Fruit fly (Drosophila melanogaster) whole organism, embryonic: ENCODE results near the gene CCAP-R.

Experiments used
- Asciz ChIP-seq: fragments of 200-800 bp; sonication (Bioruptor generic); optimal IDR thresholded peaks from 2 replicates; lab custom pipeline; 2017; ENCODE audit warnings: missing biosample characterization, mild to moderate bottlenecking, missing genetic modification characterization, missing genetic modification reagents
- BtbVII ChIP-seq: fragments of 200-800 bp; sonication (Bioruptor generic); optimal IDR thresholded peaks from 3 replicates; lab custom pipeline; 2017; ENCODE audit warnings: missing biosample characterization, mild to moderate bottlenecking, missing genetic modification characterization
- CG10209 ChIP-seq: fragments of 200-800 bp; sonication (Bioruptor generic); optimal IDR thresholded peaks from 3 replicates; lab custom pipeline; 2017; ENCODE audit warnings: missing biosample characterization, mild to moderate bottlenecking, missing genetic modification characterization, missing genetic modification reagents
- CG11398 ChIP-seq: fragments of 200-800 bp; sonication (Bioruptor generic); optimal IDR thresholded peaks from 2 replicates; lab custom pipeline; 2016; ENCODE audit warnings: missing biosample characterization, missing genetic modification characterization
- CG11723 ChIP-seq: fragments of 200-800 bp; sonication (Bioruptor generic); optimal IDR thresholded peaks from 2 replicates; lab custom pipeline; 2017; ENCODE audit warnings: missing biosample characterization, mild to moderate bottlenecking, missing genetic modification characterization
- CG13424 ChIP-seq: fragments of 200-800 bp; sonication (Bioruptor generic); optimal IDR thresholded peaks from 2 replicates; lab custom pipeline; 2019; ENCODE audit warnings: missing biosample characterization, mild to moderate bottlenecking, missing genetic modification characterization, moderate library complexity
- CG13894 ChIP-seq: fragments of 200-800 bp; sonication (Bioruptor generic); optimal IDR thresholded peaks from 3 replicates; lab custom pipeline; 2018; ENCODE audit warnings: missing biosample characterization, mild to moderate bottlenecking, missing genetic modification characterization, moderate library complexity
- CG1529 ChIP-seq: fragments of 200-800 bp; sonication (Bioruptor generic); optimal IDR thresholded peaks from 3 replicates; lab custom pipeline; 2018; ENCODE audit warnings: missing biosample characterization, missing genetic modification characterization
- CG15479 ChIP-seq: fragments of 200-800 bp; sonication (Bioruptor generic); optimal IDR thresholded peaks from 3 replicates; lab custom pipeline; 2019; ENCODE audit warnings: missing biosample characterization, mild to moderate bottlenecking, missing genetic modification characterization, moderate library complexity
- CG15696 ChIP-seq: fragments of 200-800 bp; sonication (Bioruptor generic); optimal IDR thresholded peaks from 2 replicates; lab custom pipeline; 2019; ENCODE audit warnings: missing biosample characterization, mild to moderate bottlenecking, missing genetic modification characterization, moderate library complexity
- CG16863 ChIP-seq: fragments of 200-800 bp; sonication (Bioruptor generic); optimal IDR thresholded peaks from 3 replicates; lab custom pipeline; 2016; ENCODE audit warnings: missing biosample characterization, missing genetic modification characterization
- CG17359 ChIP-seq: fragments of 200-800 bp; sonication (Bioruptor generic); optimal IDR thresholded peaks from 3 replicates; lab custom pipeline; 2018; ENCODE audit warnings: missing biosample characterization, mild to moderate bottlenecking, missing genetic modification characterization, moderate library complexity
- CG17829 ChIP-seq: fragments of 200-800 bp; optimal IDR thresholded peaks from 2 replicates; lab custom pipeline; 2019; ENCODE audit warnings: missing biosample characterization, mild to moderate bottlenecking, missing genetic modification characterization, moderate library complexity
- CG18262 ChIP-seq: fragments of 200-800 bp; optimal IDR thresholded peaks from 3 replicates; lab custom pipeline; 2019; ENCODE audit warnings: missing biosample characterization, mild to moderate bottlenecking, missing genetic modification characterization, moderate library complexity
- CG2712 ChIP-seq: fragments of 200-800 bp; optimal IDR thresholded peaks from 3 replicates; lab custom pipeline; 2019; ENCODE audit warnings: missing biosample characterization, mild to moderate bottlenecking, missing genetic modification characterization, moderate library complexity
- CG3407 ChIP-seq: fragments of 200-800 bp; sonication (Bioruptor generic); optimal IDR thresholded peaks from 2 replicates; lab custom pipeline; 2018; ENCODE audit warnings: missing biosample characterization, mild to moderate bottlenecking, missing genetic modification characterization
- CG6813 ChIP-seq: fragments of 200-800 bp; sonication (Bioruptor generic); optimal IDR thresholded peaks from 2 replicates; lab custom pipeline; 2017; ENCODE audit warnings: missing biosample characterization, missing genetic modification characterization, mild to moderate bottlenecking, moderate library complexity, missing genetic modification reagents
- CG7987 ChIP-seq: fragments of 200-800 bp; sonication (Bioruptor generic); optimal IDR thresholded peaks from 2 replicates; lab custom pipeline; 2018; ENCODE audit warnings: missing biosample characterization, mild to moderate bottlenecking, missing genetic modification characterization, moderate library complexity
- CTCF ChIP-seq: fragments of 200-800 bp; sonication (Bioruptor generic); optimal IDR thresholded peaks from 2 replicates; lab custom pipeline; 2017; ENCODE audit warnings: missing biosample characterization, mild to moderate bottlenecking, missing genetic modification characterization, moderate library complexity
- HHEX ChIP-seq: fragments of 200-800 bp; sonication (Bioruptor generic); optimal IDR thresholded peaks from 3 replicates; lab custom pipeline; 2017; ENCODE audit warnings: missing biosample characterization, mild to moderate bottlenecking, missing genetic modification characterization, missing genetic modification reagents
- Mes4 ChIP-seq: fragments of 200-800 bp; sonication (Bioruptor generic); optimal IDR thresholded peaks from 2 replicates; lab custom pipeline; 2016; ENCODE audit warnings: missing biosample characterization, missing genetic modification characterization
- NC2α ChIP-seq: fragments of 200-800 bp; sonication (Bioruptor generic); optimal IDR thresholded peaks from 2 replicates; lab custom pipeline; 2016; ENCODE audit warnings: missing biosample characterization, missing genetic modification characterization
- NK7.1 ChIP-seq: fragments of 200-800 bp; sonication (Bioruptor generic); optimal IDR thresholded peaks from 3 replicates; lab custom pipeline; 2016; ENCODE audit warnings: missing biosample characterization, missing genetic modification characterization
- PHDP ChIP-seq: fragments of 200-800 bp; sonication (Bioruptor generic); optimal IDR thresholded peaks from 3 replicates; lab custom pipeline; 2018; ENCODE audit warnings: missing biosample characterization, mild to moderate bottlenecking, missing genetic modification characterization, moderate library complexity
- Ravus ChIP-seq: fragments of 200-800 bp; sonication (Bioruptor generic); IDR thresholded peaks from 2 replicates; pipeline ENCODE4 v1.3.6; 2022; ENCODE audit warnings: missing biosample characterization, missing genetic modification characterization
- Sry-δ ChIP-seq: fragments of 200-800 bp; sonication (Bioruptor generic); optimal IDR thresholded peaks from 2 replicates; lab custom pipeline; 2016; ENCODE audit warnings: missing biosample characterization, missing genetic modification characterization
- Xrp1 ChIP-seq: fragments of 200-800 bp; sonication (Bioruptor generic); IDR thresholded peaks from 2 replicates; pipeline ENCODE4 v1.3.6; 2022; ENCODE audit warnings: missing biosample characterization, missing genetic modification characterization
- YL-1 ChIP-seq: fragments of 200-800 bp; sonication (Bioruptor generic); optimal IDR thresholded peaks from 3 replicates; lab custom pipeline; 2017; ENCODE audit warnings: missing biosample characterization, mild to moderate bottlenecking, missing genetic modification characterization
- ato ChIP-seq: fragments of 200-800 bp; sonication (Bioruptor generic); IDR thresholded peaks from 2 replicates; pipeline ENCODE4 v1.3.6; 2022; ENCODE audit warnings: missing biosample characterization, missing genetic modification characterization; ENCODE audit not compliant: partially characterized antibody
- bab2 ChIP-seq: fragments of 200-800 bp; sonication (Bioruptor generic); optimal IDR thresholded peaks from 2 replicates; lab custom pipeline; 2016; ENCODE audit warnings: missing biosample characterization, missing genetic modification characterization
- bsh ChIP-seq, 2 experiments: fragments of 200-800 bp; sonication (Bioruptor generic); optimal IDR thresholded peaks; 2 replicates each; lab custom pipeline; 2017 to 2018; ENCODE audit warnings: mild to moderate bottlenecking in 2 of 2, missing biosample characterization in 2 of 2, missing genetic modification characterization in 2 of 2, moderate library complexity in 1 of 2
- chm ChIP-seq: fragments of 200-800 bp; sonication (Bioruptor generic); IDR thresholded peaks from 2 replicates; pipeline ENCODE4 v1.3.6; 2022; ENCODE audit warnings: missing biosample characterization, missing genetic modification characterization
- croc ChIP-seq: fragments of 200-800 bp; sonication (Bioruptor generic); conservative IDR thresholded peaks from 3 replicates; pipeline ENCODE4 v1.3.6; 2022; ENCODE audit warnings: missing biosample characterization, missing genetic modification characterization
- dpn ChIP-seq, 2 experiments: fragments of 200-800 bp; sonication (Bioruptor generic); optimal IDR thresholded peaks; 3 replicates each; lab custom pipeline; 2016; ENCODE audit warnings: missing biosample characterization in 2 of 2, missing genetic modification characterization in 2 of 2
- gce ChIP-seq: fragments of 200-800 bp; sonication (Bioruptor generic); IDR thresholded peaks from 3 replicates; pipeline ENCODE4 v1.3.6; 2022; ENCODE audit warnings: missing biosample characterization, missing genetic modification characterization
- inv ChIP-seq: fragments of 200-800 bp; sonication (Bioruptor generic); IDR thresholded peaks from 2 replicates; pipeline ENCODE4 v1.3.6; 2022; ENCODE audit warnings: missing biosample characterization, missing genetic modification characterization; ENCODE audit not compliant: partially characterized antibody
- onecut ChIP-seq: fragments of 200-800 bp; sonication (Bioruptor generic); IDR thresholded peaks from 2 replicates; pipeline ENCODE4 v1.3.6; 2022; ENCODE audit warnings: missing biosample characterization, missing genetic modification characterization
- ro ChIP-seq: fragments of 200-800 bp; sonication (Bioruptor generic); IDR thresholded peaks from 2 replicates; pipeline ENCODE4 v1.3.6; 2022; ENCODE audit warnings: missing biosample characterization, missing genetic modification characterization
- sc ChIP-seq, 3 experiments: fragments of >200 bp in 2 of 3; fragments of 200-800 bp in 1 of 3; sonication (Bioruptor generic) in 1 of 3; optimal IDR thresholded peaks; 2 replicates in 2 of 3; 3 replicates in 1 of 3; lab custom pipeline; 2017; ENCODE audit warnings: mild to moderate bottlenecking in 1 of 3, missing biosample characterization in 1 of 3, missing genetic modification characterization in 1 of 3, missing genetic modification reagents in 1 of 3
- sens-2 ChIP-seq: fragments of 200-800 bp; sonication (Bioruptor generic); IDR thresholded peaks from 2 replicates; pipeline ENCODE4 v1.3.6; 2022; ENCODE audit warnings: missing biosample characterization, missing genetic modification characterization
- slou ChIP-seq: fragments of 200-800 bp; sonication (Bioruptor generic); optimal IDR thresholded peaks from 3 replicates; lab custom pipeline; 2016; ENCODE audit warnings: missing biosample characterization, missing genetic modification characterization
- tll ChIP-seq, 2 experiments: fragments of 200-800 bp in 1 of 2; fragments of >200 bp in 1 of 2; sonication (Bioruptor generic) in 1 of 2; optimal IDR thresholded peaks; 2 replicates each; lab custom pipeline; 2017 to 2019; ENCODE audit warnings: missing biosample characterization in 2 of 2, missing genetic modification characterization in 2 of 2, mild to moderate bottlenecking in 1 of 2, moderate library complexity in 1 of 2
- unpg ChIP-seq: fragments of 200-800 bp; sonication (Bioruptor generic); optimal IDR thresholded peaks from 3 replicates; lab custom pipeline; 2018; ENCODE audit warnings: missing biosample characterization, mild to moderate bottlenecking, missing genetic modification characterization, moderate library complexity
- yki ChIP-seq: fragments of >200 bp; optimal IDR thresholded peaks from 3 replicates; lab custom pipeline; 2018
- zf30C ChIP-seq: fragments of 200-800 bp; sonication (Bioruptor generic); optimal IDR thresholded peaks from 3 replicates; lab custom pipeline; 2018; ENCODE audit warnings: missing biosample characterization, mild to moderate bottlenecking, missing genetic modification characterization

The CCAP-R gene

dm6 chr3R:25885136-25885535 is 70.9 kb downstream of the CCAP-R start (continued):
- TF ChIP-seq YL-1 (GFP tag; lab: Kevin White, UChicago), result peak; percentile 18
- peak; percentile 20 for TF ChIP-seq CG6813 (GFP tag; lab: Kevin White, UChicago)
- no peak for TF ChIP-seq ato (GFP tag; lab: Robert Waterston, UW)
- peak; percentile 29 for TF ChIP-seq NK7.1
- TF ChIP-seq bsh (GFP tag; optimal IDR thresholded peaks at IDR 0.05; lab: Kevin White, UChicago), result peak in 1 of 2 experiments; percentile 62
- peak in 1 of 2 experiments; percentile 39 for TF ChIP-seq tll (GFP tag; optimal IDR thresholded peaks at IDR 0.05; lab: Kevin White, UChicago)
- no peak for TF ChIP-seq yki (lab: Kevin White, UChicago)
- no peak for TF ChIP-seq zf30C (GFP tag; lab: Kevin White, UChicago)
- no peak for TF ChIP-seq CTCF (GFP tag; lab: Kevin White, UChicago)
- peak; percentile 1 for TF ChIP-seq BtbVII
- TF ChIP-seq CG18262, result peak; percentile 17
- peak; percentile 80 for TF ChIP-seq CG15696 (tag; lab: Kevin White, UChicago)
- no peak for TF ChIP-seq slou (GFP tag; lab: Kevin White, UChicago)
- TF ChIP-seq sc (optimal IDR thresholded peaks at IDR 0.05; lab: Kevin White, UChicago), result no peak
- peak; percentile 68 for TF ChIP-seq sc (GFP tag; optimal IDR thresholded peaks at IDR 0.05; lab: Kevin White, UChicago)
- TF ChIP-seq CG7987 (GFP tag; lab: Kevin White, UChicago), result peak; percentile 56
- no peak for TF ChIP-seq Ravus (GFP tag; lab: Robert Waterston, UW)
- peak; percentile 74; the same call in 1 of the 2 replicates for TF ChIP-seq chm
- peak; percentile 29; the same call in 1 of the 2 replicates for TF ChIP-seq onecut
- peak; percentile 77 for TF ChIP-seq sens-2
- TF ChIP-seq CG11723 (GFP tag; lab: Kevin White, UChicago), result peak; percentile 53
- TF ChIP-seq CG3407 (GFP tag; lab: Kevin White, UChicago), result peak; percentile 75
- peak; percentile 30 for TF ChIP-seq CG15479 (GFP tag; lab: Kevin White, UChicago)
- 0 out of 3 replicates have a peak, but pooled peaks have one; percentile 35 for TF ChIP-seq gce (GFP tag; lab: Robert Waterston, UW)
- peak; percentile 68 for TF ChIP-seq Xrp1 (GFP tag; lab: Robert Waterston, UW)
- TF ChIP-seq CG2712 (tag; lab: Kevin White, UChicago), result peak; percentile 31
- TF ChIP-seq CG1529 (GFP tag; lab: Kevin White, UChicago), result peak; percentile 69
- TF ChIP-seq CG10209 (GFP tag; lab: Kevin White, UChicago), result peak; percentile 33
- TF ChIP-seq ro (GFP tag; lab: Robert Waterston, UW), result no peak
- peak; percentile 22 for TF ChIP-seq CG13424 (tag; lab: Kevin White, UChicago)
- peak; percentile 21 for TF ChIP-seq PHDP (tag; lab: Kevin White, UChicago)
- peak; percentile 6 for TF ChIP-seq Sry-δ
- peak; percentile 30 for TF ChIP-seq CG11398 (GFP tag; lab: Kevin White, UChicago)
- TF ChIP-seq CG17829 (tag; lab: Kevin White, UChicago), result peak; percentile 9
- TF ChIP-seq Asciz (GFP tag; lab: Kevin White, UChicago), result peak; percentile 51
- no peak for TF ChIP-seq inv
- peak; percentile 44 for TF ChIP-seq Mes4
- TF ChIP-seq unpg, result peak; percentile 44
- no peak for TF ChIP-seq CG13894 (tag; lab: Kevin White, UChicago)
- TF ChIP-seq CG17359 (tag; lab: Kevin White, UChicago), result peak; percentile 5
- TF ChIP-seq HHEX (GFP tag; lab: Kevin White, UChicago), result no peak
- TF ChIP-seq NC2α (GFP tag; lab: Kevin White, UChicago), result no peak
- TF ChIP-seq bab2, result peak; percentile 21
- no peak for TF ChIP-seq dpn (GFP tag; optimal IDR thresholded peaks at IDR 0.05; lab: Kevin White, UChicago)
- no peak for TF ChIP-seq croc
- TF ChIP-seq CG16863, result no peak
